Worm (Caenorhabditis elegans) whole organism, late embryonic: ENCODE measurements around the gene R04B5.11.

ENCODE experiments used
- K02D7.2 ChIP-seq: sonication (generic microtip); optimal IDR thresholded peaks from 2 replicates; lab custom pipeline; 2017; ENCODE audit warnings: mild to moderate bottlenecking, missing genetic modification characterization, missing compliant biosample characterization
- ceh-22 ChIP-seq: sonication (generic microtip); optimal IDR thresholded peaks from 2 replicates; lab custom pipeline; 2017; ENCODE audit warnings: missing biosample characterization, missing genetic modification characterization
- pros-1 ChIP-seq: fragments of 150-350 bp; optimal IDR thresholded peaks from 2 replicates; lab custom pipeline; 2014; ENCODE audit warnings: missing biosample characterization, missing genetic modification reagents, missing genetic modification characterization
- unc-42 ChIP-seq: sonication (generic microtip); optimal IDR thresholded peaks from 2 replicates; lab custom pipeline; 2016; ENCODE audit warnings: missing genotype, missing genetic modification characterization, missing compliant biosample characterization

ce11 chrV:10087103-10087502, 3.9 kb downstream of the R04B5.11 start, which contains the start of gene R04B5.5:
- TF ChIP-seq pros-1 (tag; lab: Kevin White, UChicago), result no peak
- no peak for TF ChIP-seq K02D7.2 (tag; lab: Kevin White, UChicago)
- TF ChIP-seq ceh-22 (tag; lab: Kevin White, UChicago), result no peak
- no peak for TF ChIP-seq unc-42 (tag; lab: Kevin White, UChicago)
